Worm (Caenorhabditis elegans): Measurements from ENCODE around the gene Y50D4A.4.

- TF ChIP-seq ets-4 (tag; optimal IDR thresholded peaks at IDR 0.05) (peak; percentile 87), unc-55 (GFP tag; optimal IDR thresholded peaks at IDR 0.05) (peak; percentile 92), pha-4 (tag; optimal IDR thresholded peaks at IDR 0.05) (no peak)
Observed at ce11 chrV:1151324-1151742, 44.6 kb downstream of the Y50D4A.4 start.
